Worm (Caenorhabditis elegans) whole organism, young adult: ENCODE measurements around the gene B0495.5.

ENCODE experiments used
- C17E4.6 ChIP-seq: fragments of 200-800 bp; sonication (Bioruptor generic); IDR thresholded peaks from 2 replicates; pipeline ENCODE4 v1.3.6; 2022; ENCODE audit warnings: missing genetic modification reagents, missing genetic modification characterization, missing compliant biosample characterization
- F49E8.2 ChIP-seq: sonication (generic microtip); optimal IDR thresholded peaks from 3 replicates; lab custom pipeline; 2017; ENCODE audit warnings: missing genetic modification characterization, mild to moderate bottlenecking, missing compliant biosample characterization, antibody characterized with exemption, moderate library complexity; ENCODE audit not compliant: insufficient read depth
- T07F8.4 ChIP-seq: sonication (generic microtip); optimal IDR thresholded peaks from 2 replicates; lab custom pipeline; 2016; ENCODE audit warnings: mild to moderate bottlenecking, missing genetic modification characterization, moderate library complexity, missing compliant biosample characterization
- Y53F4B.3 ChIP-seq: fragments of 200-800 bp; sonication (Bioruptor generic); IDR thresholded peaks from 2 replicates; pipeline ENCODE4 v1.3.6; 2022; ENCODE audit warnings: missing genetic modification reagents, missing genetic modification characterization, missing compliant biosample characterization
- aptf-2 ChIP-seq: fragments of 200-800 bp; sonication (Bioruptor generic); conservative IDR thresholded peaks from 2 replicates; pipeline ENCODE4 v1.3.6; 2022; ENCODE audit warnings: missing genetic modification reagents, missing genetic modification characterization, missing compliant biosample characterization
- him-1 ChIP-seq: sonication (generic microtip); optimal IDR thresholded peaks from 2 replicates; lab custom pipeline; 2016; ENCODE audit warnings: missing genotype, missing genetic modification reagents, missing genetic modification characterization, missing compliant biosample characterization
- hlh-12 ChIP-seq: sonication (generic microtip); optimal IDR thresholded peaks from 2 replicates; lab custom pipeline; 2016; ENCODE audit warnings: missing genetic modification characterization, missing compliant biosample characterization
- mcd-1 ChIP-seq: fragments of 200-800 bp; sonication (Bioruptor generic); IDR thresholded peaks from 2 replicates; pipeline ENCODE4 v1.3.6; 2022; ENCODE audit warnings: missing genetic modification reagents, missing genetic modification characterization, missing compliant biosample characterization
- snpc-4 ChIP-seq, 5 experiments: fragments of 150-350 bp in 1 of 5; sonication (generic microtip) in 4 of 5; optimal IDR thresholded peaks; 2 replicates each; lab custom pipeline; 2014 to 2018; ENCODE audit warnings: missing genetic modification characterization in 5 of 5, missing biosample characterization in 3 of 5, antibody characterized with exemption in 2 of 5, mild to moderate bottlenecking in 2 of 5, missing compliant biosample characterization in 2 of 5, missing genotype in 2 of 5, moderate library complexity in 2 of 5, missing genetic modification reagents in 1 of 5
- unc-62 ChIP-seq: fragments of 150-350 bp; optimal IDR thresholded peaks from 2 replicates; lab custom pipeline; 2014; ENCODE audit warnings: missing biosample characterization, missing genetic modification reagents, missing genetic modification characterization
- ztf-25 ChIP-seq: fragments of 200-800 bp; sonication (Bioruptor generic); IDR thresholded peaks from 2 replicates; pipeline ENCODE4 v1.3.6; 2022; ENCODE audit warnings: missing genetic modification reagents, missing genetic modification characterization, missing compliant biosample characterization

- TF ChIP-seq snpc-4 (GFP tag; optimal IDR thresholded peaks at IDR 0.05; lab: Kevin White, UChicago) (no peak), snpc-4 (tag; optimal IDR thresholded peaks at IDR 0.05; lab: Kevin White, UChicago) (no peak), F49E8.2 (tag; lab: Kevin White, UChicago) (no peak), T07F8.4 (tag; lab: Kevin White, UChicago) (no peak), unc-62 (GFP tag; lab: Kevin White, UChicago) (no peak), mcd-1 (no peak), him-1 (tag; lab: Kevin White, UChicago) (no peak), ztf-25 (GFP tag; lab: Robert Waterston, UW) (no peak), aptf-2 (no peak), Y53F4B.3 (GFP tag; lab: Robert Waterston, UW) (no peak), C17E4.6 (no peak), hlh-12 (tag; lab: Kevin White, UChicago) (no peak)
Measured at ce11 chrII:7662008-7662686, 36.2 kb downstream of the B0495.5 start, which contains the start of gene alfa-1.
